Fruit fly (Drosophila melanogaster): ENCODE measurements around the gene Trs20.
A peak's percentile ranks its signal among the peaks of the same experiment; 100 is the strongest.

Trs20 gene

dm6 chr3L:16177751-16178150, 46.3 kb upstream of the Trs20 start:
- TF ChIP-seq lola (GFP tag; optimal IDR thresholded peaks at IDR 0.05) (no peak), dmrt93B (GFP tag; optimal IDR thresholded peaks at IDR 0.05) (no peak), dsf (GFP tag; optimal IDR thresholded peaks at IDR 0.05; ENCODE audit: borderline replicate concordance) (no peak), CG32264 (GFP tag; optimal IDR thresholded peaks at IDR 0.05) (no peak)

DNA sequence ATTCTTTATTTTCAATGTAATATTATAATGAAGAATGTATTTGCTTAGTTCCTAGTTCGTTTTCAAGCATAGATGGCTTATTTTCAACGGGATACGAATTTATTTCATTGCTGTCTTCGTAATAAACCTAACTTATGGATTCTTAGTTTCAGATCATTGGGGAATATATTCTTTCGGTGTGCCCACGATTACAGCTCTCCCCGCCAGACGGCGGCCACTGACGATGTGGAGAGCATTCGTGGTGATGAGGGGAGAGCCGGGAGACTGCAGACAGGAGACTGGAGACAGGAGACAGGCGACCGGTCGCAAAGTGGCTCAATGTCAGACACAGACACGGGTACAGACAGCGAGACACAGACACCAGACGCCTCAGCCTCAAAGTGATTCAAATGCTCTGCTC, 45.9 kb upstream of the Trs20 start:
- TF ChIP-seq dmrt93B (GFP tag; optimal IDR thresholded peaks at IDR 0.05): peak; percentile 15
- peak; percentile 76 for TF ChIP-seq HLH106 (tag; optimal IDR thresholded peaks at IDR 0.05)
- TF ChIP-seq dsf (GFP tag; optimal IDR thresholded peaks at IDR 0.05; ENCODE audit: borderline replicate concordance): no peak
- TF ChIP-seq Hr78 (GFP tag; optimal IDR thresholded peaks at IDR 0.05): no peak
- TF ChIP-seq OdsH (GFP tag; optimal IDR thresholded peaks at IDR 0.05): peak; percentile 62
- TF ChIP-seq Rel (GFP tag; optimal IDR thresholded peaks at IDR 0.05): no peak
- peak; percentile 17 for TF ChIP-seq Rel (tag; optimal IDR thresholded peaks at IDR 0.05)
- peak; percentile 42 for TF ChIP-seq Hr83 (GFP tag; optimal IDR thresholded peaks at IDR 0.05; ENCODE audit: poor library complexity, severe bottlenecking)
- peak; percentile 22 for TF ChIP-seq brk (GFP tag; optimal IDR thresholded peaks at IDR 0.05)
- TF ChIP-seq Myc (optimal IDR thresholded peaks at IDR 0.05): no peak
- TF ChIP-seq rgr (GFP tag; optimal IDR thresholded peaks at IDR 0.05): peak; percentile 45
- no peak for TF ChIP-seq N (GFP tag; optimal IDR thresholded peaks at IDR 0.05)
- TF ChIP-seq woc (GFP tag; optimal IDR thresholded peaks at IDR 0.05): peak; percentile 69
- TF ChIP-seq fru (GFP tag; optimal IDR thresholded peaks at IDR 0.05): peak; percentile 48
- no peak for TF ChIP-seq sv (GFP tag; optimal IDR thresholded peaks at IDR 0.05)
- TF ChIP-seq ey (GFP tag; optimal IDR thresholded peaks at IDR 0.05): peak; percentile 45
- TF ChIP-seq tai (GFP tag; optimal IDR thresholded peaks at IDR 0.05): no peak
- TF ChIP-seq Mio (GFP tag; optimal IDR thresholded peaks at IDR 0.05): no peak
- peak; percentile 70 for TF ChIP-seq Vsx2 (GFP tag; optimal IDR thresholded peaks at IDR 0.05; ENCODE audit: partially characterized antibody)
- TF ChIP-seq Hnf4 (GFP tag; optimal IDR thresholded peaks at IDR 0.05): no peak
- peak; percentile 40 for TF ChIP-seq CG9705 (GFP tag; optimal IDR thresholded peaks at IDR 0.05)
- no peak for TF ChIP-seq pan (optimal IDR thresholded peaks at IDR 0.05)
- TF ChIP-seq dl (GFP tag; optimal IDR thresholded peaks at IDR 0.05; ENCODE audit: insufficient read depth in 1 of 2, partially characterized antibody in 2 of 2): peak in 1 of 2 experiments; percentile 22
- TF ChIP-seq jim (GFP tag; optimal IDR thresholded peaks at IDR 0.05): no peak
- TF ChIP-seq Abd-B (GFP tag; optimal IDR thresholded peaks at IDR 0.05): no peak
- no peak for TF ChIP-seq GATAd (GFP tag; optimal IDR thresholded peaks at IDR 0.05)
- TF ChIP-seq CrebA (GFP tag; optimal IDR thresholded peaks at IDR 0.05; ENCODE audit: borderline replicate concordance): no peak
- peak; percentile 61 for TF ChIP-seq psq (GFP tag; optimal IDR thresholded peaks at IDR 0.05)
- TF ChIP-seq foxo (GFP tag; optimal IDR thresholded peaks at IDR 0.05): peak in 1 of 2 experiments; percentile 61
- TF ChIP-seq Dfd (GFP tag; optimal IDR thresholded peaks at IDR 0.05): no peak
- peak; percentile 56 for TF ChIP-seq h (GFP tag; optimal IDR thresholded peaks at IDR 0.05)
- TF ChIP-seq CG32264 (GFP tag; optimal IDR thresholded peaks at IDR 0.05): no peak
- peak; percentile 36 for TF ChIP-seq br (GFP tag; optimal IDR thresholded peaks at IDR 0.05)
- TF ChIP-seq lola (GFP tag; optimal IDR thresholded peaks at IDR 0.05): no peak
- no peak for TF ChIP-seq Jra (GFP tag; optimal IDR thresholded peaks at IDR 0.05)
- no peak for TF ChIP-seq sage (GFP tag; optimal IDR thresholded peaks at IDR 0.05)
- peak; percentile 63 for TF ChIP-seq Dif (GFP tag; optimal IDR thresholded peaks at IDR 0.05; ENCODE audit: partially characterized antibody)
- peak; percentile 72 for TF ChIP-seq Sp1 (GFP tag; optimal IDR thresholded peaks at IDR 0.05)

DNA sequence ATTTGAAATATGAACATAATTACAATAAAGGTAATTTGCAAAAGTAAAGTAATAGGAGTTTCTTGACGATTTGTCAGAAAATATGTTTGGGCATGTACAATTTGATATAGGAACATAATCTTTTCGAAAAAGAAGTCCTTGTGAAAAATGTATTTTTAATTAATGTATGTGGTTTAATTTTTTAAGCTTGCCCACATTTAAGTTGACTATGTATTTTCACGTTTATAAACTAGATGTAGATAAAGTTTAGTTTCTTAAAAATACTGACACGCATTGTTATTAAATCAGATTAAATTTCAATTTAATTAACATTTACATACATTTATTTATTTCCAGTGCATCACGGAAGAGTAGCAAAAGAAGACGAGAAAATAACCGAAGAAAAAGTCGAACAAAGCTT, 45.1 kb upstream of the Trs20 start:
- TF ChIP-seq CrebA (GFP tag; optimal IDR thresholded peaks at IDR 0.05; ENCODE audit: borderline replicate concordance): no peak
- TF ChIP-seq Myc (optimal IDR thresholded peaks at IDR 0.05): no peak
- TF ChIP-seq OdsH (GFP tag; optimal IDR thresholded peaks at IDR 0.05): peak; percentile 29
- TF ChIP-seq woc (GFP tag; optimal IDR thresholded peaks at IDR 0.05): peak; percentile 4
- TF ChIP-seq Mio (GFP tag; optimal IDR thresholded peaks at IDR 0.05): no peak
- TF ChIP-seq br (GFP tag; optimal IDR thresholded peaks at IDR 0.05): peak; percentile 61
- peak; percentile 41 for TF ChIP-seq psq (GFP tag; optimal IDR thresholded peaks at IDR 0.05)
- TF ChIP-seq rgr (GFP tag; optimal IDR thresholded peaks at IDR 0.05): peak; percentile 59
- TF ChIP-seq fru (GFP tag; optimal IDR thresholded peaks at IDR 0.05): peak; percentile 71
- TF ChIP-seq Jra (GFP tag; optimal IDR thresholded peaks at IDR 0.05): peak; percentile 28
- TF ChIP-seq Sp1 (GFP tag; optimal IDR thresholded peaks at IDR 0.05): peak; percentile 82
- TF ChIP-seq usp (GFP tag; optimal IDR thresholded peaks at IDR 0.05): no peak
- TF ChIP-seq ey (GFP tag; optimal IDR thresholded peaks at IDR 0.05): peak; percentile 50
- peak; percentile 64 for TF ChIP-seq HLH106 (tag; optimal IDR thresholded peaks at IDR 0.05)
- peak; percentile 67 for TF ChIP-seq brk (GFP tag; optimal IDR thresholded peaks at IDR 0.05)
- peak; percentile 18 for TF ChIP-seq Hnf4 (GFP tag; optimal IDR thresholded peaks at IDR 0.05)
- peak; percentile 29 for TF ChIP-seq dmrt93B (GFP tag; optimal IDR thresholded peaks at IDR 0.05)
- TF ChIP-seq h (GFP tag; optimal IDR thresholded peaks at IDR 0.05): peak; percentile 64
- TF ChIP-seq tai (GFP tag; optimal IDR thresholded peaks at IDR 0.05): peak; percentile 58
- no peak for TF ChIP-seq Hr78 (GFP tag; optimal IDR thresholded peaks at IDR 0.05)
- TF ChIP-seq foxo (GFP tag; optimal IDR thresholded peaks at IDR 0.05): peak in 1 of 2 experiments; percentile 57
- TF ChIP-seq CG32264 (GFP tag; optimal IDR thresholded peaks at IDR 0.05): no peak
- no peak for TF ChIP-seq CG9705 (GFP tag; optimal IDR thresholded peaks at IDR 0.05)

Data from whole organism, wandering third instar larva.